Fruit fly (Drosophila melanogaster): ENCODE results near the gene Uros1.

Uros1 gene

DNA sequence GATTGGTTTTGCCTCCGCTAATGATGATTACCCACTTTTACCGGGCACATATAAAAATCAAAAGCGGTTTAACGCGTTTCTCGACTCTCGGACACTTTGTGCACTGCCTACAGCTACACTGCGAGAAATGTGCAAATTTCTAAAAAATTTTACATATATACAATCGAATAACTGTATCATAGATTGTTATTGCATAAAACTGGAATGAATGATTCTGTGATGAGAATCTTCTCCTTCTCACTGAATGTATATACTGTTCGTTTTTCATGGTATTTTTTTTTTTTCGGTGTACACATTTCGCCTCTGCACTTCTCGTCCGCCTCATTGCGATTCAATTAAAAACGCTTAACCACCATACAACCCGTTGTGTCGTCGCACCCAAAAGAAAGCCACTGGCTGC, 38.8 kb downstream of the Uros1 start (continued):
- TF ChIP-seq mirr (GFP tag; optimal IDR thresholded peaks at IDR 0.05) (no peak), CG30403 (GFP tag; optimal IDR thresholded peaks at IDR 0.05) (peak; percentile 51), CG31365 (tag; optimal IDR thresholded peaks at IDR 0.05) (no peak), Rx (GFP tag; IDR thresholded peaks at IDR 0.05) (peak; percentile 14; the same call in 1 of the 2 replicates), twi (tag; optimal IDR thresholded peaks at IDR 0.05) (no peak), chinmo (GFP tag; IDR thresholded peaks at IDR 0.05; ENCODE audit: partially characterized antibody) (no peak), az2 (GFP tag; optimal IDR thresholded peaks at IDR 0.05) (peak; percentile 50), zen (tag; optimal IDR thresholded peaks at IDR 0.05) (no peak), lola (GFP tag; optimal IDR thresholded peaks at IDR 0.05) (peak in 1 of 3 experiments; percentile 7), Awh (GFP tag; IDR thresholded peaks at IDR 0.05) (no peak), gro (GFP tag; optimal IDR thresholded peaks at IDR 0.05) (no peak), CG8089 (GFP tag; optimal IDR thresholded peaks at IDR 0.05) (no peak), CG16863 (GFP tag; optimal IDR thresholded peaks at IDR 0.05) (no peak), Ets97D (GFP tag; optimal IDR thresholded peaks at IDR 0.05) (no peak), D19B (GFP tag; optimal IDR thresholded peaks at IDR 0.05) (no peak), btn (GFP tag; optimal IDR thresholded peaks at IDR 0.05) (no peak), unc-4 (GFP tag; IDR thresholded peaks at IDR 0.05; ENCODE audit: partially characterized antibody) (no peak), CG10543 (GFP tag; optimal IDR thresholded peaks at IDR 0.05) (no peak), CG18599 (GFP tag; optimal IDR thresholded peaks at IDR 0.05) (peak; percentile 0), ewg (GFP tag; optimal IDR thresholded peaks at IDR 0.05) (peak; percentile 23), CG10366 (GFP tag; IDR thresholded peaks at IDR 0.05) (peak; percentile 19; the same call in 1 of the 2 replicates), al (GFP tag; IDR thresholded peaks at IDR 0.05) (no peak), fd64A (GFP tag; optimal IDR thresholded peaks at IDR 0.05) (no peak), CG17361 (GFP tag; IDR thresholded peaks at IDR 0.05) (peak; percentile 55; the same call in 1 of the 3 replicates), nmo (GFP tag; optimal IDR thresholded peaks at IDR 0.05) (peak; percentile 51), Hey (tag; optimal IDR thresholded peaks at IDR 0.05) (no peak), CG1832 (GFP tag; optimal IDR thresholded peaks at IDR 0.05) (no peak), nau (GFP tag; optimal IDR thresholded peaks at IDR 0.05) (peak; percentile 6), CG18476 (GFP tag; optimal IDR thresholded peaks at IDR 0.05) (no peak), tin (GFP tag; optimal IDR thresholded peaks at IDR 0.05) (peak; percentile 38), CG15601 (tag; optimal IDR thresholded peaks at IDR 0.05) (peak; percentile 26), jigr1 (GFP tag; IDR thresholded peaks at IDR 0.05) (no peak), Vsx1 (GFP tag; optimal IDR thresholded peaks at IDR 0.05) (no peak), GATAe (GFP tag; conservative IDR thresholded peaks at IDR 0.05) (no peak), lov (optimal IDR thresholded peaks at IDR 0.05) (no peak), lov (GFP tag; IDR thresholded peaks at IDR 0.05) (no peak), gce (GFP tag; IDR thresholded peaks at IDR 0.05) (no peak), MTF-1 (GFP tag; optimal IDR thresholded peaks at IDR 0.05; ENCODE audit: borderline replicate concordance) (no peak), CG7556 (GFP tag; optimal IDR thresholded peaks at IDR 0.05) (peak; percentile 26), CG15011 (GFP tag; optimal IDR thresholded peaks at IDR 0.05) (no peak), Chrac-16 (GFP tag; optimal IDR thresholded peaks at IDR 0.05) (peak; percentile 0), insv (GFP tag; optimal IDR thresholded peaks at IDR 0.05) (no peak), CG10462 (GFP tag; optimal IDR thresholded peaks at IDR 0.05) (no peak), sob (GFP tag; IDR thresholded peaks at IDR 0.05) (no peak), CG16779 (GFP tag; IDR thresholded peaks at IDR 0.05) (no peak), cg (GFP tag; optimal IDR thresholded peaks at IDR 0.05) (no peak), CG1792 (GFP tag; optimal IDR thresholded peaks at IDR 0.05) (no peak), seq (GFP tag; IDR thresholded peaks at IDR 0.05) (0 out of 2 replicates have a peak, but pooled peaks have one; percentile 14), HLH3B (GFP tag; IDR thresholded peaks at IDR 0.05) (peak; percentile 33; the same call in 1 of the 2 replicates), sens-2 (GFP tag; IDR thresholded peaks at IDR 0.05) (peak; percentile 29; the same call in 1 of the 2 replicates), zfh1 (GFP tag; IDR thresholded peaks at IDR 0.05) (peak; percentile 61; the same call in 2 of the 3 replicates)

Measured in whole organism, embryonic.